Fruit fly (Drosophila melanogaster): Measurements from ENCODE around the gene Droj2.

Gene Droj2

DNA sequence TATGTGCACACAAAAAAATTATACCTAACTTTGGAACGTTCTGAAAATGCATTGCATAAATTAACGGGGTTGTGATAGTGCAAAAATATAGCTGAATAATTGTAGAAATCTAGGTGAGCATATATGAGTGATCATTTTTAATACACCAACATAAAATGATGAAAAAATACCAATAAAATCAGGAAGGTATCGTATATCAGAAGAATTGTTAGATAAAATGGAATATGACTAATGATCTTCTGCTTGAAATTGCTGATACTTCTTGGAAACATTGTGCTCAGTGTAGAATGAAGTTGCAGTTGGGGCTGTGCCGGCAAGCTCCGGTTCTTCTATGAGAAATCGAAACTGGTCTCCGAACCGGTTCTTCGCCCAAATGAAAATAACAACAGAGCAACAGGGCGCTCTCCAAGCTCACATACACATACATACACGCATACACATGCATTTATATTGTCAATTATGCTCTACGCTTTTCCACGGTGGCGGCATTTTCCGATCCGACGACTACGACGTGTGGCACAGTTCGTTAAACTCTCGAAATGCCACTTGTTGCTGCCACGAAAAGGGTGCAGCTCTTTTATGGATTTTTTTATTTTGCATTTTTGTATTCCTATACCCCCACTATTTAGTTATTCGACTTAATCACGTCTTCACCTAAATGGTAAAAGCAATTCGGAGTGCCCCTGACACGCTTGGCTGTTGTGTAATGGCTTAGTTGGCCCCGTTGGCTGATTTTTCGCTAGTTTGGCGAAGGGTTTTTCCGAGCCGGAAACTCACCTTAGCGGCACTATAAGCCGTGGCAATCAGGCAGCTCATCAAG lies 19.2 kb downstream of the Droj2 start (continued):
- TF ChIP-seq fd102C (GFP tag; optimal IDR thresholded peaks at IDR 0.05) (no peak), CG16863 (GFP tag; optimal IDR thresholded peaks at IDR 0.05) (peak; percentile 90), CG3163 (GFP tag; optimal IDR thresholded peaks at IDR 0.05) (peak; percentile 71), Lim3 (GFP tag; IDR thresholded peaks at IDR 0.05) (0 out of 2 replicates have a peak, but pooled peaks have one; percentile 24), CG10366 (GFP tag; IDR thresholded peaks at IDR 0.05) (peak; percentile 78), CG15601 (tag; optimal IDR thresholded peaks at IDR 0.05) (peak; percentile 83), CG7372 (GFP tag; IDR thresholded peaks at IDR 0.05) (peak; percentile 79), Awh (GFP tag; IDR thresholded peaks at IDR 0.05) (peak; percentile 74), CG17385 (GFP tag; optimal IDR thresholded peaks at IDR 0.05) (peak; percentile 87), CG3847 (GFP tag; IDR thresholded peaks at IDR 0.05) (peak; percentile 78), bowl (GFP tag; IDR thresholded peaks at IDR 0.05) (no peak), slp2 (GFP tag; optimal IDR thresholded peaks at IDR 0.05) (peak; percentile 77), CG34224 (GFP tag; IDR thresholded peaks at IDR 0.05; ENCODE audit: partially characterized antibody) (no peak; the same call in 2 of the 3 replicates), HLH3B (GFP tag; IDR thresholded peaks at IDR 0.05) (peak; percentile 85), MESR4 (GFP tag; optimal IDR thresholded peaks at IDR 0.05) (peak; percentile 6), ewg (GFP tag; optimal IDR thresholded peaks at IDR 0.05) (peak; percentile 84), zen (tag; optimal IDR thresholded peaks at IDR 0.05) (peak; percentile 78), Elba2 (GFP tag; optimal IDR thresholded peaks at IDR 0.05) (no peak), Trl (optimal IDR thresholded peaks at IDR 0.05) (peak; percentile 25 to 26), Trl (GFP tag; optimal IDR thresholded peaks at IDR 0.05) (peak; percentile 88), CG14050 (GFP tag; IDR thresholded peaks at IDR 0.05) (peak; percentile 75), en (GFP tag; optimal IDR thresholded peaks at IDR 0.05) (peak; percentile 86), dati (GFP tag; IDR thresholded peaks at IDR 0.05) (0 out of 2 replicates have a peak, but pooled peaks have one; percentile 23), CG9797 (GFP tag; optimal IDR thresholded peaks at IDR 0.05) (no peak), CG2120 (GFP tag; optimal IDR thresholded peaks at IDR 0.05) (peak; percentile 92), emc (GFP tag; optimal IDR thresholded peaks at IDR 0.05) (peak; percentile 31), CG1233 (GFP tag; optimal IDR thresholded peaks at IDR 0.05) (peak; percentile 72), wor (GFP tag; IDR thresholded peaks at IDR 0.05) (peak; percentile 83), HmgD (GFP tag; optimal IDR thresholded peaks at IDR 0.05) (no peak), CG32772 (GFP tag; IDR thresholded peaks at IDR 0.05) (peak; percentile 83), CG31388 (GFP tag; optimal IDR thresholded peaks at IDR 0.05) (peak; percentile 61), CG15514 (GFP tag; optimal IDR thresholded peaks at IDR 0.05) (peak; percentile 80), PHDP (tag; optimal IDR thresholded peaks at IDR 0.05) (peak; percentile 91), seq (GFP tag; IDR thresholded peaks at IDR 0.05) (peak; percentile 92), CG33213 (GFP tag; optimal IDR thresholded peaks at IDR 0.05) (peak; percentile 65), zf30C (GFP tag; optimal IDR thresholded peaks at IDR 0.05) (peak; percentile 90), unpg (GFP tag; optimal IDR thresholded peaks at IDR 0.05) (peak; percentile 92), CG7556 (GFP tag; optimal IDR thresholded peaks at IDR 0.05) (peak; percentile 94), tna (GFP tag; IDR thresholded peaks at IDR 0.05; ENCODE audit: partially characterized antibody) (no peak), CG30020 (tag; optimal IDR thresholded peaks at IDR 0.05) (peak; percentile 69), lilli (GFP tag; optimal IDR thresholded peaks at IDR 0.05) (peak; percentile 91), cas (GFP tag; IDR thresholded peaks at IDR 0.05) (0 out of 2 replicates have a peak, but pooled peaks have one; percentile 41), CG18262 (tag; optimal IDR thresholded peaks at IDR 0.05) (peak; percentile 95), Hr78 (GFP tag; optimal IDR thresholded peaks at IDR 0.05) (peak in 1 of 2 experiments; percentile 73), CG4617 (GFP tag; optimal IDR thresholded peaks at IDR 0.05; ENCODE audit: borderline replicate concordance) (peak; percentile 75), Gsc (GFP tag; IDR thresholded peaks at IDR 0.05) (peak; percentile 49), bab2 (GFP tag; optimal IDR thresholded peaks at IDR 0.05) (peak; percentile 87), pb (GFP tag; optimal IDR thresholded peaks at IDR 0.05) (peak; percentile 74), vvl (GFP tag; IDR thresholded peaks at IDR 0.05) (peak; percentile 89)
